Worm (Caenorhabditis elegans): Measurements from ENCODE around the gene nhr-32.
A peak's percentile ranks its signal among the peaks of the same experiment; 100 is the strongest.

Gene nhr-32

ce11 chrX:13291506-13291905 is 39.7 kb downstream of the nhr-32 start, which contains the start of gene srd-38:
Gene srd-38 (plus strand): TSS chrX:13291806.
- TF ChIP-seq nhr-90 (tag; optimal IDR thresholded peaks at IDR 0.05; ENCODE audit: poor library complexity) (no peak), isw-1 (GFP tag; IDR thresholded peaks at IDR 0.05) (no peak), mab-9 (GFP tag; IDR thresholded peaks at IDR 0.05) (no peak), nhr-12 (tag; optimal IDR thresholded peaks at IDR 0.05) (no peak), efl-1 (optimal IDR thresholded peaks at IDR 0.05) (no peak), efl-1 (GFP tag; optimal IDR thresholded peaks at IDR 0.05 in 1 of 2) (no peak)

DNA sequence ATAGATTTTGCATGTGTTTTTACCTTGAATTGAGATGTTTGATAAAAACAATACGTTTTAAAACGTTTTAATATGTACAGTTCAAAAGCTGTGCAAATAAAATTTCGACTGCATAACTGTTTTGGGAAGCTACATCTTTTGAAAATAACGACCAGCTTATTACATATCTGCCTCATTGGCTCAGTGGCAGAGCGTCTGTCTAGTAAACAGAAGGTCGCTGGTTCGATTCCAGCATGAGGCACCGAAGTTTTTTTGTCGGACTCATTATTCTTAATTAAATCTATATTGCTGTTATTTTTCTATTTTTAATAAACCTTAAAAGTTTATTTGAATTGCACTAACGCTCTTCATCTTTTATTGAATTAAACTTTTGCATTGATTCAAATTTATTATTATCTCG is 41.3 kb downstream of the nhr-32 start:
- TF ChIP-seq hpl-2 (GFP tag; optimal IDR thresholded peaks at IDR 0.05): no peak
- no peak for TF ChIP-seq mdl-1 (tag; optimal IDR thresholded peaks at IDR 0.05)
- TF ChIP-seq C34B4.2 (tag; optimal IDR thresholded peaks at IDR 0.05): no peak
- no peak for TF ChIP-seq sup-37 (GFP tag; optimal IDR thresholded peaks at IDR 0.05)
- TF ChIP-seq ces-1 (GFP tag; optimal IDR thresholded peaks at IDR 0.05): no peak
- TF ChIP-seq swsn-7 (tag; optimal IDR thresholded peaks at IDR 0.05): no peak
- TF ChIP-seq nhr-76 (tag; optimal IDR thresholded peaks at IDR 0.05): no peak
- no peak for TF ChIP-seq aha-1 (tag; optimal IDR thresholded peaks at IDR 0.05)
- TF ChIP-seq ets-5 (GFP tag; IDR thresholded peaks at IDR 0.05): no peak
- no peak for TF ChIP-seq blmp-1 (tag; optimal IDR thresholded peaks at IDR 0.05)
- no peak for TF ChIP-seq unc-62 (GFP tag; optimal IDR thresholded peaks at IDR 0.05)
- no peak for TF ChIP-seq sox-4 (tag; optimal IDR thresholded peaks at IDR 0.05)
- TF ChIP-seq nhr-90 (tag; optimal IDR thresholded peaks at IDR 0.05; ENCODE audit: poor library complexity): no peak
- no peak for TF ChIP-seq nhr-20 (tag; optimal IDR thresholded peaks at IDR 0.05)
- TF ChIP-seq mef-2 (tag; optimal IDR thresholded peaks at IDR 0.05): no peak
- TF ChIP-seq nhr-237 (tag; optimal IDR thresholded peaks at IDR 0.05): no peak
- no peak for TF ChIP-seq nhr-77 (tag; optimal IDR thresholded peaks at IDR 0.05)
- TF ChIP-seq alr-1 (tag; optimal IDR thresholded peaks at IDR 0.05; ENCODE audit: borderline replicate concordance): no peak

ce11 chrX:13294669-13295068 is 42.9 kb downstream of the nhr-32 start, which contains the start of gene srd-36:
Gene srd-36 (minus strand): TSS chrX:13294769.
- TF ChIP-seq sup-37 (GFP tag; optimal IDR thresholded peaks at IDR 0.05) (no peak), ceh-88 (GFP tag; IDR thresholded peaks at IDR 0.05) (no peak), pax-3 (tag; optimal IDR thresholded peaks at IDR 0.05) (no peak), nhr-11 (tag; optimal IDR thresholded peaks at IDR 0.05) (no peak), lin-13 (GFP tag; optimal IDR thresholded peaks at IDR 0.05) (no peak), alr-1 (tag; optimal IDR thresholded peaks at IDR 0.05; ENCODE audit: borderline replicate concordance) (no peak), dpl-1 (GFP tag; optimal IDR thresholded peaks at IDR 0.05) (no peak), ces-1 (GFP tag; optimal IDR thresholded peaks at IDR 0.05) (no peak), unc-30 (tag; optimal IDR thresholded peaks at IDR 0.05) (no peak)

ce11 chrX:13300503-13300902 is 48.7 kb downstream of the nhr-32 start, which contains the start of gene srd-39:
Gene srd-39 (minus strand): TSS chrX:13300603.
- TF ChIP-seq unc-62 (GFP tag; optimal IDR thresholded peaks at IDR 0.05): no peak
- TF ChIP-seq irx-1 (tag; optimal IDR thresholded peaks at IDR 0.05): no peak
- TF ChIP-seq efl-1 (optimal IDR thresholded peaks at IDR 0.05): no peak
- peak in 1 of 2 experiments; percentile 74 for TF ChIP-seq efl-1 (GFP tag; optimal IDR thresholded peaks at IDR 0.05 in 1 of 2)
- TF ChIP-seq C04F5.9 (tag; optimal IDR thresholded peaks at IDR 0.05): no peak

DNA sequence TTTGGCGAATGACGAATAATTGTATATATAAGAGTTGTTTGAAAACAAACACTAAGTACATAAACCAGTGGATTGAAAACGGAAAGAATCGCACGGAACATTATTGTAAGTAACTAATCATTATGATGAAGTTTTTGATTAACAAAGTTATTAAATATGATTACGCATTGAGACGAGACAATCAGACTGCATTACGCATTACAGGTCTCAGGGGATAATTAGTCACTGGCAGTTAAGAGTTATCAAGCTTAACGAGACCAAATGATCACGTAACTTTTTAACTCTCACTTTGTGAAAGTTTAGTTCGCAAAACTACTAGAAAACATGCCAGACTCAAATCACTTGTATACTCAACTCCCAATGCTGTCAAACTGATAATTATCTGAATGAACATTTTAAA is 51.6 kb downstream of the nhr-32 start, which contains the start of gene srd-42:
TSS of gene srd-42 (minus strand) at position 101 of the 400 bp plus-strand sequence.
- TF ChIP-seq ceh-8 (GFP tag; optimal IDR thresholded peaks at IDR 0.05) (peak; percentile 69), mdl-1 (tag; optimal IDR thresholded peaks at IDR 0.05) (no peak)

DNA sequence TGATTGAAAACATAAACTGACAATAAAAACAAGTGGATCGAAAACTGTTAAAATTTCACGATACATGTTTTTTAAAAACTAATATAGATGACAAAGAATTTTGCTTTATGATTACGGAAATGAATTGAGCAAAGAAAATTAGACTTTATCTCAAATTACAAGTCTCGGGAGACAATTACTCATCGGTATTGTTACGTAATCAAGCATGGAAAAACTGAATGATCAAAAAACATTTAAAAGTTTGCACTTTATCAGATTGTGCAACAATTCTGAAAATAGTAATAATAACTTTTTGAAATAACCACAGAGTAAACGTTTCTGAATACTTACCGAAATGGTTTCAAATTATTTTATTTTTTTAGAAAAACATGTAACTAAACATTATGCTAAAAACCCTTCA is 54.0 kb downstream of the nhr-32 start, which contains the start of gene srd-43:
TSS of gene srd-43 (minus strand) at position 66 of the 400 bp plus-strand sequence.
- TF ChIP-seq dsc-1 (tag; optimal IDR thresholded peaks at IDR 0.05): no peak
- TF ChIP-seq ceh-8 (GFP tag; optimal IDR thresholded peaks at IDR 0.05): peak; percentile 33
